Fruit fly (Drosophila melanogaster) whole organism, pupa: ENCODE measurements around the gene CG17065.

Source experiments
- CG10348 ChIP-seq: fragments of 200-800 bp; sonication (Bioruptor generic); IDR thresholded peaks from 2 replicates; pipeline ENCODE4 v1.3.6; 2022; ENCODE audit warnings: missing biosample characterization, missing genetic modification characterization
- CG12605 ChIP-seq: fragments of 200-800 bp; sonication (Bioruptor generic); IDR thresholded peaks from 2 replicates; pipeline ENCODE4 v1.3.6; 2022; ENCODE audit warnings: missing biosample characterization, missing genetic modification characterization
- CG32121 ChIP-seq: fragments of 200-800 bp; sonication (Bioruptor generic); IDR thresholded peaks from 2 replicates; pipeline ENCODE4 v1.3.6; 2022; ENCODE audit warnings: missing biosample characterization, missing genetic modification characterization
- CG4496 ChIP-seq: fragments of 200-800 bp; sonication (Bioruptor generic); IDR thresholded peaks from 3 replicates; pipeline ENCODE4 v1.3.6; 2022; ENCODE audit warnings: missing biosample characterization, missing genetic modification characterization
- D1 ChIP-seq: fragments of 200-800 bp; sonication (Bioruptor generic); optimal IDR thresholded peaks from 2 replicates; lab custom pipeline; 2018; ENCODE audit warnings: missing biosample characterization, mild to moderate bottlenecking, missing genetic modification characterization, moderate library complexity
- EcR ChIP-seq: fragments of 200-800 bp; sonication (Bioruptor generic); optimal IDR thresholded peaks from 3 replicates; lab custom pipeline; 2019; ENCODE audit warnings: missing biosample characterization, missing genetic modification characterization, mild to moderate bottlenecking, moderate library complexity, missing genetic modification reagents
- Ets98B ChIP-seq: fragments of 200-800 bp; sonication (Bioruptor generic); IDR thresholded peaks from 2 replicates; pipeline ENCODE4 v1.3.6; 2022; ENCODE audit warnings: missing biosample characterization, missing genetic modification characterization
- Pif1A ChIP-seq: fragments of 200-800 bp; sonication (Bioruptor generic); optimal IDR thresholded peaks from 3 replicates; lab custom pipeline; 2016; ENCODE audit warnings: missing biosample characterization, missing genetic modification characterization
- gl ChIP-seq: fragments of 200-800 bp; sonication (Bioruptor generic); optimal IDR thresholded peaks from 2 replicates; lab custom pipeline; 2018; ENCODE audit warnings: missing biosample characterization, mild to moderate bottlenecking, missing genetic modification characterization

DNA sequence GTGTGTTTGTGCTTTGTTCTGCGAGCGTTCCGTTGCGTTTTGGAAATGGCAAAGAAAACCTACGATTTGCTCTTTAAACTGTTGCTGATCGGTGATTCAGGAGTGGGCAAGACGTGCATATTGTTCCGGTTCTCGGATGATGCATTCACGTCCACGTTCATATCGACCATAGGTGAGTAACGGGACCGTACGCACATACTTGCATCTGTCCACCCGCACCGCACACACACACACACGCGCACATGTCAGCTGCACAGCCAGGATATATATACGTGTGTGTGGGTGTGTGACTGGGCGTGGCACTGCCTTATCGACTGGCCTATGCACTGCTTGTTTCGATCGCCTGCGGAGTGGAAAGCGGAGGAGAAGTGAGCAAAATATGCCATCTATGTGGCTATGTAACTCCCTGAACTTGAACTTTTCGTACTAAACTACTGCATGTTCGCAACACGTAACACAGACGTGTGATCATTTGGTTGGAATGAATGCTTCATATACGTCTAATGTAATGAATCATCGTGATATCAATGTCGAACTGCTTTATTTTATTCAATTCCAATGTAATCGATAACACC, 5.3 kb downstream of the CG17065 start:
- TF ChIP-seq CG12605 (GFP tag; lab: Robert Waterston, UW) (no peak), Pif1A (GFP tag; lab: Kevin White, UChicago) (no peak), CG10348 (no peak), Ets98B (no peak), EcR (no peak), D1 (tag; lab: Kevin White, UChicago) (no peak), gl (no peak), CG32121 (GFP tag; lab: Robert Waterston, UW) (no peak), CG4496 (no peak)
